Worm (Caenorhabditis elegans) whole organism, L3 larva: Measurements from ENCODE around the gene T09F5.2.
A peak's percentile ranks its signal among the peaks of the same experiment; 100 is the strongest.

Experiments used
- R02D3.7 ChIP-seq: fragments of 150-350 bp; optimal IDR thresholded peaks from 2 replicates; lab custom pipeline; 2014; ENCODE audit warnings: missing biosample characterization, missing genetic modification characterization
- ZK546.5 ChIP-seq: sonication (generic microtip); optimal IDR thresholded peaks from 2 replicates; lab custom pipeline; 2017; ENCODE audit warnings: missing biosample characterization, missing genetic modification characterization
- aly-2 ChIP-seq: fragments of 150-350 bp; optimal IDR thresholded peaks from 2 replicates; lab custom pipeline; 2014; ENCODE audit warnings: missing biosample characterization, missing genetic modification characterization
- ama-1 ChIP-seq: fragments of 150-350 bp; optimal IDR thresholded peaks from 2 replicates; lab custom pipeline; 2018
- ceh-16 ChIP-seq: sonication (generic microtip); optimal IDR thresholded peaks from 2 replicates; lab custom pipeline; 2017; ENCODE audit warnings: missing biosample characterization, missing genetic modification characterization
- ceh-28 ChIP-seq: fragments of 150-350 bp; optimal IDR thresholded peaks from 2 replicates; lab custom pipeline; 2014; ENCODE audit warnings: missing biosample characterization, missing genetic modification reagents, missing genetic modification characterization
- ceh-82 ChIP-seq: fragments of 150-350 bp; optimal IDR thresholded peaks from 2 replicates; lab custom pipeline; 2014; ENCODE audit warnings: missing biosample characterization, missing genetic modification characterization
- ceh-9 ChIP-seq: sonication (generic microtip); optimal IDR thresholded peaks from 2 replicates; lab custom pipeline; 2018; ENCODE audit warnings: missing biosample characterization, missing genetic modification characterization
- egl-5 ChIP-seq: fragments of 150-350 bp; optimal IDR thresholded peaks from 2 replicates; lab custom pipeline; 2017; ENCODE audit warnings: missing biosample characterization, missing genetic modification reagents, missing genetic modification characterization, inconsistent platforms
- elt-1 ChIP-seq: fragments of 150-350 bp; optimal IDR thresholded peaks from 2 replicates; lab custom pipeline; 2014; ENCODE audit warnings: missing biosample characterization, missing genetic modification characterization
- elt-2 ChIP-seq: sonication (generic microtip); optimal IDR thresholded peaks from 2 replicates; lab custom pipeline; 2016; ENCODE audit warnings: missing genetic modification reagents, mild to moderate bottlenecking, missing genetic modification characterization, missing compliant biosample characterization
- elt-3 ChIP-seq, 3 experiments: fragments of 150-350 bp in 1 of 3; sonication (generic microtip) in 2 of 3; optimal IDR thresholded peaks; 2 replicates in 2 of 3; 4 replicates in 1 of 3; lab custom pipeline; 2014 to 2017; ENCODE audit warnings: missing biosample characterization in 3 of 3, missing genetic modification characterization in 3 of 3
- eor-1 ChIP-seq, 2 experiments: fragments of 150-350 bp; optimal IDR thresholded peaks; 2 replicates each; lab custom pipeline; 2014 to 2018; ENCODE audit warnings: missing biosample characterization in 2 of 2, missing genetic modification characterization in 2 of 2
- fkh-2 ChIP-seq: fragments of 150-350 bp; optimal IDR thresholded peaks from 2 replicates; lab custom pipeline; 2014; ENCODE audit warnings: missing biosample characterization, missing genetic modification reagents, missing genetic modification characterization
- fos-1 ChIP-seq: fragments of 150-350 bp; optimal IDR thresholded peaks from 2 replicates; lab custom pipeline; 2014; ENCODE audit warnings: missing biosample characterization, missing genetic modification characterization
- hmg-11 ChIP-seq: sonication (generic microtip); optimal IDR thresholded peaks from 2 replicates; lab custom pipeline; 2016; ENCODE audit warnings: missing genetic modification characterization, missing compliant biosample characterization
- jun-1 ChIP-seq: fragments of 150-350 bp; optimal IDR thresholded peaks from 2 replicates; lab custom pipeline; 2014; ENCODE audit warnings: missing biosample characterization, missing genetic modification reagents, missing genetic modification characterization
- lin-15B ChIP-seq: fragments of 150-350 bp; optimal IDR thresholded peaks from 2 replicates; lab custom pipeline; 2014; ENCODE audit warnings: missing biosample characterization, missing genetic modification characterization
- lin-39 ChIP-seq: fragments of 150-350 bp; optimal IDR thresholded peaks from 2 replicates; lab custom pipeline; 2018; ENCODE audit warnings: missing biosample characterization, missing genetic modification reagents, missing genetic modification characterization
- lsy-12 ChIP-seq: sonication (generic microtip); optimal IDR thresholded peaks from 2 replicates; lab custom pipeline; 2016; ENCODE audit warnings: mild to moderate bottlenecking, missing genetic modification characterization, missing compliant biosample characterization
- mdl-1 ChIP-seq: fragments of 150-350 bp; optimal IDR thresholded peaks from 2 replicates; lab custom pipeline; 2014; ENCODE audit warnings: missing biosample characterization, missing genetic modification characterization
- nfya-1 ChIP-seq: sonication (generic microtip); optimal IDR thresholded peaks from 2 replicates; lab custom pipeline; 2017; ENCODE audit warnings: missing genetic modification characterization, mild to moderate bottlenecking, missing compliant biosample characterization, antibody characterized with exemption, moderate library complexity; ENCODE audit not compliant: insufficient read depth
- nhr-11 ChIP-seq: fragments of 150-350 bp; optimal IDR thresholded peaks from 2 replicates; lab custom pipeline; 2014; ENCODE audit warnings: missing biosample characterization, missing genetic modification characterization
- nhr-12 ChIP-seq: fragments of 150-350 bp; optimal IDR thresholded peaks from 2 replicates; lab custom pipeline; 2014; ENCODE audit warnings: missing biosample characterization, missing genetic modification characterization
- nhr-23 ChIP-seq: fragments of 150-350 bp; optimal IDR thresholded peaks from 2 replicates; lab custom pipeline; 2014; ENCODE audit warnings: missing biosample characterization, missing genetic modification reagents, missing genetic modification characterization
- nhr-237 ChIP-seq: fragments of 150-350 bp; optimal IDR thresholded peaks from 2 replicates; lab custom pipeline; 2014; ENCODE audit warnings: missing biosample characterization, missing genetic modification characterization
- nhr-25 ChIP-seq: sonication (generic microtip); optimal IDR thresholded peaks from 2 replicates; lab custom pipeline; 2017; ENCODE audit warnings: missing biosample characterization, missing genetic modification characterization
- nhr-28 ChIP-seq: fragments of 150-350 bp; optimal IDR thresholded peaks from 2 replicates; lab custom pipeline; 2014; ENCODE audit warnings: missing biosample characterization, missing genetic modification characterization
- nhr-43 ChIP-seq: sonication (generic microtip); optimal IDR thresholded peaks from 2 replicates; lab custom pipeline; 2016; ENCODE audit warnings: mild to moderate bottlenecking, missing genetic modification characterization, missing compliant biosample characterization; ENCODE audit not compliant: poor library complexity, severe bottlenecking
- nhr-67 ChIP-seq: fragments of 150-350 bp; optimal IDR thresholded peaks from 2 replicates; lab custom pipeline; 2014; ENCODE audit warnings: missing biosample characterization, missing genetic modification characterization
- nhr-77 ChIP-seq: fragments of 150-350 bp; optimal IDR thresholded peaks from 2 replicates; lab custom pipeline; 2014; ENCODE audit warnings: missing biosample characterization, missing genetic modification characterization
- pqm-1 ChIP-seq: fragments of 150-350 bp; optimal IDR thresholded peaks from 2 replicates; lab custom pipeline; 2017; ENCODE audit warnings: missing biosample characterization, missing genetic modification characterization, inconsistent platforms
- skn-1 ChIP-seq: fragments of 150-350 bp; optimal IDR thresholded peaks from 2 replicates; lab custom pipeline; 2014; ENCODE audit warnings: missing biosample characterization, missing genetic modification characterization
- snpc-4 ChIP-seq: fragments of 150-350 bp; optimal IDR thresholded peaks from 2 replicates; lab custom pipeline; 2014; ENCODE audit warnings: missing biosample characterization, missing genetic modification characterization
- tbx-2 ChIP-seq: sonication (generic microtip); optimal IDR thresholded peaks from 2 replicates; lab custom pipeline; 2016; ENCODE audit warnings: mild to moderate bottlenecking, missing genetic modification characterization, missing compliant biosample characterization
- ztf-11 ChIP-seq: fragments of 150-350 bp; optimal IDR thresholded peaks from 2 replicates; lab custom pipeline; 2014; ENCODE audit warnings: missing biosample characterization, missing genetic modification characterization
- ztf-4 ChIP-seq: fragments of 150-350 bp; optimal IDR thresholded peaks from 2 replicates; lab custom pipeline; 2014; ENCODE audit warnings: missing biosample characterization, missing genetic modification characterization

The T09F5.2 gene

DNA sequence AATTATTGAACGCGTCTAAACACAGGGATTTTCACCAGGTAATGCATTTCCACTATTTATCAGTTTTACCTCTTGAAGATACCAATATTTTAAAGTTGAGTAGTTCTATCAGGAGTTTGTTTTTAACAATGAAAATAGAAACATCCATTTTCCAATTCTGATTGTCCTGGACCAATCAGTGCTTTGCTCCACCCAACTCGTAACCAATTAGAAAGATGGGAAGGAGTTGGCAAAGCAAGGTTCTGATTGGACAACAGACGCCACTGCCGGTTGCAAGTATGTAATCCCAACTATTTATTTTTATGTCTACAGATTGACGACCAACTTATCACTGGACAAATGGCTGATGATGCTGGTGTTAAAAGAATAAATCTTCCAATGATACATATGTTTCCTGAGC, 585 bp upstream of the T09F5.2 start:
- peak; percentile 58 for TF ChIP-seq nfya-1 (tag; lab: Kevin White, UChicago)
- TF ChIP-seq lin-39 (tag; lab: Kevin White, UChicago) = no peak

DNA sequence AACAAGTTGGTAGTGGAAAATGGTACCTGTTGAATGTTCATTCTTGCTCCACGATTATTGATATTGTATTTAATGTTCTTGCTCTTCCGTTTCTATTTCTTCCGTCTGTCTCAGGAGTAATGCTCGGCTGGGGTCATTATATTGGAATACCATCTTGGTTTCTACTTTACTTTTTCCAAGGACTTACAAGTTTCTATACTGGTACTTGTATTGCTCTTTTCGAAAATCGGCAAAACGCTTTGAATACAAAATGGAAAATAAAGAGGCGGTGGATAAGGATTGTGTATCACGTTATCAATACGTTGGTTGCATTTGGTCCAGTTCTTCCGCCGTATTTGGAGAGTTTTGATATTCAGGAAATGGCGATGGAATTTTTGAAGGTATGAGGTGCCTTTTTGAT, 1.2 kb downstream of the T09F5.2 start:
- no peak for TF ChIP-seq lsy-12 (tag; lab: Kevin White, UChicago)
- TF ChIP-seq nhr-23 = no peak
- TF ChIP-seq nhr-28 = no peak
- no peak for TF ChIP-seq eor-1 (tag; optimal IDR thresholded peaks at IDR 0.05; lab: Kevin White, UChicago)
- no peak for TF ChIP-seq R02D3.7
- no peak for TF ChIP-seq nhr-11
- TF ChIP-seq ztf-4 (tag; lab: Kevin White, UChicago) = no peak
- TF ChIP-seq ceh-28 (tag; lab: Kevin White, UChicago) = no peak
- no peak for TF ChIP-seq ceh-9
- TF ChIP-seq fos-1 (tag; lab: Kevin White, UChicago) = no peak
- TF ChIP-seq pqm-1 = no peak
- TF ChIP-seq ceh-82 (tag; lab: Kevin White, UChicago) = no peak
- no peak for TF ChIP-seq nhr-43 (tag; lab: Kevin White, UChicago)
- TF ChIP-seq lin-39 (tag; lab: Kevin White, UChicago) = no peak
- TF ChIP-seq ZK546.5 (tag; lab: Kevin White, UChicago) = no peak

DNA sequence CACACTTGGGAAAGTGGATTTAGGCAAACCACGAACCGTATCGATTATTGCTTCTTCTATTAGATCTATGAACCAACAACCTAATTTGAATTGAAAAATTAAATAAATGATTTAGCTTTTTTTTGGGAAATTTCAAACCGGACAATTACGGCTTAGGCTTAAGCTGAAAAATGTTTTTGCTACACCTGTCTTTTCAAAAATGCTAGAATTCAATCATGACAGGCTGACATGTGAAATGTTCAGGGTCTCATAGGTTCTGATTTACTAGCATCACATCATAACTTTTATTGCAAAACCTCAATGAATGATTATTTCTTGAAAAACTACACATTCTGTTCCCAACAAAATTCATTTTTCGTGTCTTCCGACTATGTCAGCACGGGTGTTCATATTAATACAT, 2.5 kb downstream of the T09F5.2 start, which contains the start of gene srh-55:
Gene srh-55, plus strand, starts transcription at position 301 of the 400 bp plus-strand sequence.
- TF ChIP-seq ceh-16 (no peak), aly-2 (tag; lab: Kevin White, UChicago) (no peak), jun-1 (no peak), R02D3.7 (no peak), mdl-1 (tag; lab: Kevin White, UChicago) (no peak)

DNA sequence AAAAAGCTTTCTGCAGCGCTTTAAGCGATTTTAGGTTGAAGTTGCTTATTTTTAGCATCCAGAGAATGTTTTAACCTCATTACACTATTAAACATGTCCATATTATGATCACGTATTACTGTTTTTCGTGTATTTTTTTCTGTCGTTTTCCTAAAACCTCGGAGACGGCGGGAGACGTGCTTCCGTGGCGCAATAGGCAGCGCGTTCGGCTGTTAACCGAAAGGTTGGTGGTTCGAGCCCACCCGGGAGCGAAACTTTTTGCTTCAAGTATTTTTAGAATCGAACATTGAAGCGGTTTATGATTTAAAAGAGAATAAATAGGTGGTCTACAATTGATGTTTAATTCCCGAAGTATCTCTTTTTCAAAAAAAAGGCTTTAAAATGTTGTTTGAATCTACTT, 5.7 kb downstream of the T09F5.2 start:
- TF ChIP-seq skn-1 (tag; lab: Kevin White, UChicago) = no peak
- no peak for TF ChIP-seq nhr-43 (tag; lab: Kevin White, UChicago)
- no peak for TF ChIP-seq elt-3 (tag; optimal IDR thresholded peaks at IDR 0.05; lab: Kevin White, UChicago)
- TF ChIP-seq tbx-2 (tag; lab: Kevin White, UChicago) = no peak
- TF ChIP-seq fkh-2 (tag; lab: Kevin White, UChicago) = no peak
- TF ChIP-seq egl-5 = no peak
- TF ChIP-seq nhr-28 = no peak
- no peak for TF ChIP-seq hmg-11
- TF ChIP-seq lin-15B (tag; lab: Kevin White, UChicago) = no peak
- TF ChIP-seq pqm-1 = no peak
- TF ChIP-seq nhr-25 (tag; lab: Kevin White, UChicago) = no peak
- no peak for TF ChIP-seq snpc-4 (tag; lab: Kevin White, UChicago)
- no peak for TF ChIP-seq nhr-67 (tag; lab: Kevin White, UChicago)

DNA sequence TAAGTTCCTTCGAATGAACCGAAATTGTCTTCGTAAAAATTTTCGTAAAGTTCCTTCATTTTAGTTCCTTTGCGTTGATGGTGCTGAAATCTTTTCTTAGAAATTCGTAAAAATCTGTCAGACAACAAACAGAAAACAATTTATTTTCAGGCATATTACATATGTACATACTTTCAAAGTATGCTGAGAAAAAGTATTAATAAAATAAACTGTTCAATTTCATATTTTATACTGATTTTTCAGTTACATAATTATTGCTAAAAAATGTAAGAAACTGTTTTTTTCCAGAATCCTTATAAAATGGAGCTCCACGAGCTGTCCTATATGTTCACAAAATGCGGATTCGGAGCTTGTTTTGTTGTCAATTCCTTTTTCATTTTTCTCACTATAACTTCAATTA, 7.9 kb downstream of the T09F5.2 start, which contains the start of gene str-45:
Gene str-45, plus strand, starts transcription at position 301 of the 400 bp plus-strand sequence.
- TF ChIP-seq ZK546.5 (tag; lab: Kevin White, UChicago) = no peak
- no peak for TF ChIP-seq nhr-12 (tag; lab: Kevin White, UChicago)
- no peak for TF ChIP-seq nhr-77 (tag; lab: Kevin White, UChicago)
- TF ChIP-seq skn-1 (tag; lab: Kevin White, UChicago) = no peak
- TF ChIP-seq nhr-25 (tag; lab: Kevin White, UChicago) = no peak
- TF ChIP-seq nhr-237 (tag; lab: Kevin White, UChicago) = no peak
- TF ChIP-seq lsy-12 (tag; lab: Kevin White, UChicago) = no peak
- TF ChIP-seq elt-1 = no peak
- TF ChIP-seq tbx-2 (tag; lab: Kevin White, UChicago) = no peak
- no peak for TF ChIP-seq snpc-4 (tag; lab: Kevin White, UChicago)
- no peak for TF ChIP-seq ceh-16
- TF ChIP-seq ama-1 = no peak
- TF ChIP-seq lin-39 (tag; lab: Kevin White, UChicago) = no peak
- no peak for TF ChIP-seq nhr-23
- TF ChIP-seq jun-1 = no peak
- no peak for TF ChIP-seq elt-2 (tag; lab: Kevin White, UChicago)
- no peak for TF ChIP-seq hmg-11
- TF ChIP-seq ztf-11 (tag; lab: Kevin White, UChicago) = no peak
- TF ChIP-seq, all 47 proteins: peak for 0
